Worm (Caenorhabditis elegans): Measurements from ENCODE around the gene clc-1.

clc-1 gene

DNA sequence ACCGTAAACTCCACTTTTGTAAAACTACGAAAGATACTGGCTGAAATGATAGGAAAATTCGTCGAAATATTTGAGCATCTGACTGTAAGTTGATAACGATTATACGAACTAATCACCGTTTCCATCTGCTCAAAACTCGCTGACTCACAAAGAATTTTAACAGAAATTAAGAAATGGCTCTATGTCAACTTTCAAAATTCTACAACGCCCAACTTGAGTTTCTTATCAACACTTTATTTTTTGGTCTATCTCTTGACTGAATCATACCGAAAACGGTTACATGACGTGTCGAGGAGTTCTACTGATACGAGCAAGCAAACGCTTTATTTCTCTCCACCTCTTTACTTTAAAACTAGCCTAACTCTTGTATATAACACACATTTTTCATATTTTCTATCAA is at the start of gene clc-1:
clc-1 (plus strand) TSS at position 264 of the 400 bp plus-strand sequence.
- TF ChIP-seq nhr-11 (tag; optimal IDR thresholded peaks at IDR 0.05) (no peak), skn-1 (tag; optimal IDR thresholded peaks at IDR 0.05) (no peak), ztf-4 (tag; optimal IDR thresholded peaks at IDR 0.05) (no peak), fkh-4 (tag; optimal IDR thresholded peaks at IDR 0.05; ENCODE audit: borderline replicate concordance) (no peak), sup-37 (GFP tag; optimal IDR thresholded peaks at IDR 0.05) (no peak), nhr-71 (tag; optimal IDR thresholded peaks at IDR 0.05) (peak; percentile 1), jun-1 (tag; optimal IDR thresholded peaks at IDR 0.05) (peak; percentile 34), ceh-88 (GFP tag; IDR thresholded peaks at IDR 0.05) (no peak), efl-1 (optimal IDR thresholded peaks at IDR 0.05) (no peak), efl-1 (GFP tag; optimal IDR thresholded peaks at IDR 0.05 in 1 of 2) (peak in 1 of 2 experiments; percentile 79), tlp-1 (tag; optimal IDR thresholded peaks at IDR 0.05) (peak; percentile 32), elt-2 (tag; optimal IDR thresholded peaks at IDR 0.05) (peak; percentile 96), dpl-1 (GFP tag; optimal IDR thresholded peaks at IDR 0.05) (no peak), fkh-10 (GFP tag; optimal IDR thresholded peaks at IDR 0.05) (no peak)

DNA sequence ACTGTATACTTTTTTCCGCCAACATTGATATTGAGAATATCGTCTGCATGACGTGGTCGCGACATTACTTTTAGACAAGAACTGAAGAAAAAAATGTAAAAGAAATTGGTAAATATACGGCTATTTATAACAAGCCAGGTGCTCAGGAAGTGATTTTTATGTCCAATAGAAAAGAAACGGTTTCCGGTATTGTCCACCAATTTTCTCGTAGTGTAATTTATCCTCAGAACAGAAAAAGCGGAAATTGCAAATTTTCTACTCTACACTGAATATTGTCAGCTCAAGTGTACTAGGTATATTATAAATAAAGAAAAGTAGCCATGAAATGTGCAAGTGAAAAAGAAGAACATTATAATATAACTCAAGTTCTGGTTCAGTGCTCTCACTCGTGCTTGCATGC is 48.1 kb upstream of the clc-1 start, which contains the start of gene F59F3.6:
F59F3.6 (minus strand) TSS at position 101 of the 400 bp plus-strand sequence.
- TF ChIP-seq unc-130 (tag; optimal IDR thresholded peaks at IDR 0.05) (no peak), snpc-4 (tag; optimal IDR thresholded peaks at IDR 0.05) (no peak), lir-3 (tag; optimal IDR thresholded peaks at IDR 0.05; ENCODE audit: poor library complexity) (no peak), Y116A8C.19 (tag; optimal IDR thresholded peaks at IDR 0.05; ENCODE audit: borderline replicate concordance) (no peak), nhr-85 (tag) (no peak), unc-30 (tag; optimal IDR thresholded peaks at IDR 0.05) (no peak), swsn-7 (tag; optimal IDR thresholded peaks at IDR 0.05) (no peak), C16A3.4 (tag; optimal IDR thresholded peaks at IDR 0.05) (no peak), sptf-1 (tag; optimal IDR thresholded peaks at IDR 0.05) (no peak), pqm-1 (tag; optimal IDR thresholded peaks at IDR 0.05) (no peak), ceh-90 (tag; optimal IDR thresholded peaks at IDR 0.05) (no peak), jun-1 (tag; optimal IDR thresholded peaks at IDR 0.05) (no peak), egl-13 (tag; optimal IDR thresholded peaks at IDR 0.05) (no peak), tbx-2 (tag; optimal IDR thresholded peaks at IDR 0.05) (peak; percentile 20), rnt-1 (tag; optimal IDR thresholded peaks at IDR 0.05) (no peak), efl-1 (optimal IDR thresholded peaks at IDR 0.05) (no peak), efl-1 (GFP tag; optimal IDR thresholded peaks at IDR 0.05 in 1 of 2) (peak in 1 of 2 experiments; percentile 56), lin-14 (GFP tag; optimal IDR thresholded peaks at IDR 0.05) (peak; percentile 27), isw-1 (GFP tag; IDR thresholded peaks at IDR 0.05) (no peak), fos-1 (tag; optimal IDR thresholded peaks at IDR 0.05) (no peak), nhr-20 (tag; optimal IDR thresholded peaks at IDR 0.05) (no peak), ceh-88 (GFP tag; IDR thresholded peaks at IDR 0.05) (no peak), F16B12.6 (tag; optimal IDR thresholded peaks at IDR 0.05) (no peak), pag-3 (tag; optimal IDR thresholded peaks at IDR 0.05; ENCODE audit: borderline replicate concordance, insufficient read depth) (no peak), nhr-47 (tag; optimal IDR thresholded peaks at IDR 0.05) (no peak)

DNA sequence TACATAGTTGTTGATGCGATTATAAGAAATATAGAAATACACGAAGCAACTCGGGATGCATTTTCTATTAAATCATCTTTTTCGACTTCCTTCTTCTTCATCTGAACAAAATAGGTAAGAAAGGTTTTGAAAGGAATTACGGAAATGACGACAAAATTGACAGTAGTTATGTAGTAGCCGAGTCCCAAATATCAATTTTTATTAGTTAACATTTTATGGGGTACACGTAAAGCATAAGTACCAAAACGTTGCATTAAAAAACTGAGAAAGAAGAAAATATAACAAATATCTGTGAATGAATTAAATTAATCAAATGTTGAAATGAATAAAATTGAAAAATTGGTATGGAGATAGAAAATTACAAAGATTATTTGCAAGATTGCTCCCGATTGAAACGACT is 45.5 kb upstream of the clc-1 start, which contains the start of gene col-177:
col-177 (minus strand) TSS at position 101 of the 400 bp plus-strand sequence.
- TF ChIP-seq nhr-77 (tag; optimal IDR thresholded peaks at IDR 0.05): no peak
- TF ChIP-seq ztf-11 (tag; optimal IDR thresholded peaks at IDR 0.05): no peak
- TF ChIP-seq unc-86 (tag; optimal IDR thresholded peaks at IDR 0.05): no peak
- no peak for TF ChIP-seq ama-1 (optimal IDR thresholded peaks at IDR 0.05)
- no peak for TF ChIP-seq unc-30 (tag; optimal IDR thresholded peaks at IDR 0.05)
- no peak for TF ChIP-seq efl-1 (optimal IDR thresholded peaks at IDR 0.05)
- peak in 1 of 2 experiments; percentile 49 for TF ChIP-seq efl-1 (GFP tag; optimal IDR thresholded peaks at IDR 0.05 in 1 of 2)
- no peak for TF ChIP-seq zip-4 (GFP tag; optimal IDR thresholded peaks at IDR 0.05)

All from whole organism, L1 larva.